Worm (Caenorhabditis elegans) whole organism, midembryonic: ENCODE results near the gene fbxb-15.

ENCODE experiments used
- T22C8.4 ChIP-seq: fragments of 200-800 bp; sonication (Bioruptor generic); IDR thresholded peaks from 2 replicates; pipeline ENCODE4 v1.3.6; 2022; ENCODE audit warnings: missing genetic modification characterization, missing compliant biosample characterization
- cog-1 ChIP-seq: sonication (generic microtip); optimal IDR thresholded peaks from 2 replicates; lab custom pipeline; 2016; ENCODE audit warnings: missing genetic modification characterization, missing compliant biosample characterization
- flt-1 ChIP-seq: fragments of 200-800 bp; sonication (Bioruptor generic); IDR thresholded peaks from 2 replicates; pipeline ENCODE4 v1.3.6; 2022; ENCODE audit warnings: missing genetic modification characterization, missing compliant biosample characterization
- klf-2 ChIP-seq: fragments of 200-800 bp; sonication (Bioruptor generic); conservative IDR thresholded peaks from 2 replicates; pipeline ENCODE4 v1.3.6; 2022; ENCODE audit warnings: missing genetic modification reagents, missing genetic modification characterization, missing compliant biosample characterization
- med-1 ChIP-seq: sonication (generic microtip); optimal IDR thresholded peaks from 2 replicates; lab custom pipeline; 2017; ENCODE audit warnings: missing genetic modification characterization, mild to moderate bottlenecking, missing compliant biosample characterization, antibody characterized with exemption, missing genetic modification reagents; ENCODE audit not compliant: insufficient read depth
- ref-1 ChIP-seq: fragments of 200-800 bp; sonication (Bioruptor generic); conservative IDR thresholded peaks from 2 replicates; pipeline ENCODE4 v1.3.6; 2022; ENCODE audit warnings: missing genetic modification reagents, missing genetic modification characterization, missing compliant biosample characterization
- tab-1 ChIP-seq: fragments of 200-800 bp; sonication (Bioruptor generic); IDR thresholded peaks from 2 replicates; pipeline ENCODE4 v1.3.6; 2022; ENCODE audit warnings: missing genetic modification characterization, missing compliant biosample characterization
- ztf-23 ChIP-seq: fragments of 200-800 bp; sonication (Bioruptor generic); IDR thresholded peaks from 2 replicates; pipeline ENCODE4 v1.3.6; 2022; ENCODE audit warnings: missing genetic modification reagents, missing genetic modification characterization, missing compliant biosample characterization
- ztf-29 ChIP-seq: fragments of 200-800 bp; sonication (Bioruptor generic); IDR thresholded peaks from 2 replicates; pipeline ENCODE4 v1.3.6; 2022; ENCODE audit warnings: missing genetic modification reagents, missing genetic modification characterization, missing compliant biosample characterization

fbxb-15 gene

DNA sequence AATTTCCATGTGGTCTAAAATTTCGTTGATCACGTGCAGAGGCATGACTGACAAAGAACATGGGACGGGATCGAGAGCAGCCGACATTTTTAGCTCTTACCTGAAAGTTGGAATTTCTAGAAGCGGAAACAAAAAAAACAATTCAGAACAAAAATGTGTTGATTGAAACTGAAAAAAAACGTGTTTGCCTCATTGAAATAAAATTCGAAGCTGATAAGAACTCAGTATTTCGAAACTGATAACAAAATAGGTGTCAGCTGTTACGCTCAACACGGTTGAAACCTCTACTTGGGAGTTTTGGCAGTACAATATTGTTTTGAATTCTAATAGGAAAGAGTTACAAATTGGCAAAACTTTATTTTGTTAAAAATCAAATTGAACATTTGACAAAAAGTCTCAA, 44.4 kb downstream of the fbxb-15 start:
- TF ChIP-seq flt-1 (GFP tag; lab: Robert Waterston, UW) = no peak
- no peak for TF ChIP-seq cog-1 (tag; lab: Kevin White, UChicago)
- no peak for TF ChIP-seq ztf-29
- no peak for TF ChIP-seq ref-1 (GFP tag; lab: Robert Waterston, UW)
- no peak for TF ChIP-seq klf-2 (GFP tag; lab: Robert Waterston, UW)
- no peak for TF ChIP-seq T22C8.4 (GFP tag; lab: Robert Waterston, UW)
- no peak for TF ChIP-seq ztf-23
- no peak for TF ChIP-seq med-1 (GFP tag; lab: Kevin White, UChicago)
- TF ChIP-seq tab-1 (GFP tag; lab: Robert Waterston, UW) = no peak

- no peak for TF ChIP-seq cog-1 (tag; lab: Kevin White, UChicago)
- TF ChIP-seq med-1 (GFP tag; lab: Kevin White, UChicago) = no peak
- no peak for TF ChIP-seq T22C8.4 (GFP tag; lab: Robert Waterston, UW)
- TF ChIP-seq klf-2 (GFP tag; lab: Robert Waterston, UW) = no peak
- TF ChIP-seq tab-1 (GFP tag; lab: Robert Waterston, UW) = no peak
These were observed 45.7 kb downstream of the fbxb-15 start for ce11 chrII:1607575-1607974.

DNA sequence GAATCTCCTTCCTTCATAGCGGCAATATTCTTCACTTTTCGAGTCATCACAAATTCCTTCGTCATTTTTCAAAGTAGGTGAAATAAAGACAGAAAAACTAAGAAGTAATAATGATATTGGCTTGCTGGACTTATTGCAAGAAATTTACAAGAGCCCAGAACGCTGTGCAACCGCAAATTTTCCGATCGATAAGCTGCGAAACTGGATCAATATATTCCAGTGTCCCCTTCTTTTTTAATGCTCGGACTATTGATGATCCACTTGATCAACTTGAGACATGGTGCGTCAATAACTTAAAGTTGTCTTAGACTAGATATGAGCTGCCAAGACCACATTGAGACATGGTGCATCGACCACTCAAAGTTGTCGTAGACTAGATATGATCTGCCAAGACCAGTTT, 47.2 kb downstream of the fbxb-15 start, which contains the start of gene bath-33:
bath-33 (minus strand) TSS at position 101 of the 400 bp plus-strand sequence.
- no peak for TF ChIP-seq klf-2 (GFP tag; lab: Robert Waterston, UW)
- no peak for TF ChIP-seq ztf-29
- TF ChIP-seq med-1 (GFP tag; lab: Kevin White, UChicago) = no peak
- TF ChIP-seq flt-1 (GFP tag; lab: Robert Waterston, UW) = no peak
- TF ChIP-seq tab-1 (GFP tag; lab: Robert Waterston, UW) = no peak
- TF ChIP-seq cog-1 (tag; lab: Kevin White, UChicago) = no peak

DNA sequence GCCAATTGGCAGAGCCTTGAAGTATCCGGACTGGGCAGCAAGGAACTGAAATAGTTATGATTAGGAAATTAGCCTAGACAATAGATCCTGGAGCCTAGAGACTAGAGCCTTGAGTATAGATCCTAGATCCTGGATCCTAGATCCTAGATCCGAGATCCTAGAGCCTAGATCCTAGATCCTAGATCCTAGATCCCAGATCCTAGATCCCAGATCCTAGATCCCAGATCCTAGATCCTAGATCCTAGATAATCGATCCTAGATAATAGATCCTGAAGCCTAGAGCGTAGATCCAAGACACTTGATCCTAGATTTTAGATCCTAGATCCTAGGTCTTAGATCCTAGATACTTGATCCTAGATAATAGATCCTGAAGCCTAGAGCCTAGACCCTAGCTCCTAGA, 48.3 kb downstream of the fbxb-15 start:
- TF ChIP-seq cog-1 (tag; lab: Kevin White, UChicago) (no peak), klf-2 (GFP tag; lab: Robert Waterston, UW) (no peak), ztf-23 (no peak), ztf-29 (no peak), flt-1 (GFP tag; lab: Robert Waterston, UW) (no peak), T22C8.4 (GFP tag; lab: Robert Waterston, UW) (no peak), tab-1 (GFP tag; lab: Robert Waterston, UW) (no peak), med-1 (GFP tag; lab: Kevin White, UChicago) (no peak), ref-1 (GFP tag; lab: Robert Waterston, UW) (no peak)

DNA sequence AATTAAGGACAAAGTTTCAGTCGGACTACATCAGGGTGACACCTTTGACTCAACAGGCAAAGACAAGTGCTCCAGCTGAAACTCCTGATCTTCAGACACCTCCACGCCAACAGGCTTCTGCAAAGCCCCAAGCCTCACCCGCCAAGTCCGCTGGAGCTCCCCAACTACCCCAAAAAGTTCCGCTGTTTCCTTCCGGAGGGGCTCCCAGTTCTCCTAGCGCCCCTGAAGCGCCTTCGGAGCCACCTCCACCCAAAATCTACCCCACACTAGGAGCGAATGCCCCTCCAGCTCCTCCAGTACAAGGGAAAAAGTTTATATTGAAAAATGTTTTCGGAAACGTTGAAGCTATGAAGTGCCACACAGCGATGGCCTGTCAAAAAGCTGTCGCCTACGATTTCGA, 50.2 kb downstream of the fbxb-15 start:
- TF ChIP-seq klf-2 (GFP tag; lab: Robert Waterston, UW) (no peak), cog-1 (tag; lab: Kevin White, UChicago) (no peak), flt-1 (GFP tag; lab: Robert Waterston, UW) (no peak), ztf-23 (no peak), ref-1 (GFP tag; lab: Robert Waterston, UW) (no peak), tab-1 (GFP tag; lab: Robert Waterston, UW) (no peak), ztf-29 (no peak), med-1 (GFP tag; lab: Kevin White, UChicago) (no peak), T22C8.4 (GFP tag; lab: Robert Waterston, UW) (no peak)
